Worm (Caenorhabditis elegans) whole organism, L3 larva: Measurements from ENCODE around the gene col-115.

Source experiments
- ZK546.5 ChIP-seq: sonication (generic microtip); optimal IDR thresholded peaks from 2 replicates; lab custom pipeline; 2017; ENCODE audit warnings: missing biosample characterization, missing genetic modification characterization
- aly-2 ChIP-seq: fragments of 150-350 bp; optimal IDR thresholded peaks from 2 replicates; lab custom pipeline; 2014; ENCODE audit warnings: missing biosample characterization, missing genetic modification characterization
- ceh-16 ChIP-seq: sonication (generic microtip); optimal IDR thresholded peaks from 2 replicates; lab custom pipeline; 2017; ENCODE audit warnings: missing biosample characterization, missing genetic modification characterization
- ceh-28 ChIP-seq: fragments of 150-350 bp; optimal IDR thresholded peaks from 2 replicates; lab custom pipeline; 2014; ENCODE audit warnings: missing biosample characterization, missing genetic modification reagents, missing genetic modification characterization
- ceh-82 ChIP-seq: fragments of 150-350 bp; optimal IDR thresholded peaks from 2 replicates; lab custom pipeline; 2014; ENCODE audit warnings: missing biosample characterization, missing genetic modification characterization
- ceh-9 ChIP-seq: sonication (generic microtip); optimal IDR thresholded peaks from 2 replicates; lab custom pipeline; 2018; ENCODE audit warnings: missing biosample characterization, missing genetic modification characterization
- daf-12 ChIP-seq: fragments of 150-350 bp; optimal IDR thresholded peaks from 2 replicates; lab custom pipeline; 2014; ENCODE audit warnings: missing biosample characterization, missing genetic modification reagents, missing genetic modification characterization
- egl-27 ChIP-seq: sonication (generic microtip); optimal IDR thresholded peaks from 4 replicates; lab custom pipeline; 2017; ENCODE audit warnings: missing biosample characterization, missing genetic modification reagents, missing genetic modification characterization
- egl-5 ChIP-seq: fragments of 150-350 bp; optimal IDR thresholded peaks from 2 replicates; lab custom pipeline; 2017; ENCODE audit warnings: missing biosample characterization, missing genetic modification reagents, missing genetic modification characterization, inconsistent platforms
- elt-1 ChIP-seq: fragments of 150-350 bp; optimal IDR thresholded peaks from 2 replicates; lab custom pipeline; 2014; ENCODE audit warnings: missing biosample characterization, missing genetic modification characterization
- elt-2 ChIP-seq: sonication (generic microtip); optimal IDR thresholded peaks from 2 replicates; lab custom pipeline; 2016; ENCODE audit warnings: missing genetic modification reagents, mild to moderate bottlenecking, missing genetic modification characterization, missing compliant biosample characterization
- elt-3 ChIP-seq, 3 experiments: fragments of 150-350 bp in 1 of 3; sonication (generic microtip) in 2 of 3; optimal IDR thresholded peaks; 2 replicates in 2 of 3; 4 replicates in 1 of 3; lab custom pipeline; 2014 to 2017; ENCODE audit warnings: missing biosample characterization in 3 of 3, missing genetic modification characterization in 3 of 3
- eor-1 ChIP-seq, 2 experiments: fragments of 150-350 bp; optimal IDR thresholded peaks; 2 replicates each; lab custom pipeline; 2014 to 2018; ENCODE audit warnings: missing biosample characterization in 2 of 2, missing genetic modification characterization in 2 of 2
- fkh-10 ChIP-seq: sonication (generic microtip); optimal IDR thresholded peaks from 2 replicates; lab custom pipeline; 2017; ENCODE audit warnings: missing biosample characterization, missing genetic modification reagents, missing genetic modification characterization
- fkh-2 ChIP-seq: fragments of 150-350 bp; optimal IDR thresholded peaks from 2 replicates; lab custom pipeline; 2014; ENCODE audit warnings: missing biosample characterization, missing genetic modification reagents, missing genetic modification characterization
- lin-39 ChIP-seq: fragments of 150-350 bp; optimal IDR thresholded peaks from 2 replicates; lab custom pipeline; 2018; ENCODE audit warnings: missing biosample characterization, missing genetic modification reagents, missing genetic modification characterization
- lsy-12 ChIP-seq: sonication (generic microtip); optimal IDR thresholded peaks from 2 replicates; lab custom pipeline; 2016; ENCODE audit warnings: mild to moderate bottlenecking, missing genetic modification characterization, missing compliant biosample characterization
- mdl-1 ChIP-seq: fragments of 150-350 bp; optimal IDR thresholded peaks from 2 replicates; lab custom pipeline; 2014; ENCODE audit warnings: missing biosample characterization, missing genetic modification characterization
- nfya-1 ChIP-seq: sonication (generic microtip); optimal IDR thresholded peaks from 2 replicates; lab custom pipeline; 2017; ENCODE audit warnings: missing genetic modification characterization, mild to moderate bottlenecking, missing compliant biosample characterization, antibody characterized with exemption, moderate library complexity; ENCODE audit not compliant: insufficient read depth
- nhr-11 ChIP-seq: fragments of 150-350 bp; optimal IDR thresholded peaks from 2 replicates; lab custom pipeline; 2014; ENCODE audit warnings: missing biosample characterization, missing genetic modification characterization
- nhr-23 ChIP-seq: fragments of 150-350 bp; optimal IDR thresholded peaks from 2 replicates; lab custom pipeline; 2014; ENCODE audit warnings: missing biosample characterization, missing genetic modification reagents, missing genetic modification characterization
- nhr-237 ChIP-seq: fragments of 150-350 bp; optimal IDR thresholded peaks from 2 replicates; lab custom pipeline; 2014; ENCODE audit warnings: missing biosample characterization, missing genetic modification characterization
- nhr-25 ChIP-seq: sonication (generic microtip); optimal IDR thresholded peaks from 2 replicates; lab custom pipeline; 2017; ENCODE audit warnings: missing biosample characterization, missing genetic modification characterization
- nhr-43 ChIP-seq: sonication (generic microtip); optimal IDR thresholded peaks from 2 replicates; lab custom pipeline; 2016; ENCODE audit warnings: mild to moderate bottlenecking, missing genetic modification characterization, missing compliant biosample characterization; ENCODE audit not compliant: poor library complexity, severe bottlenecking
- nhr-67 ChIP-seq: fragments of 150-350 bp; optimal IDR thresholded peaks from 2 replicates; lab custom pipeline; 2014; ENCODE audit warnings: missing biosample characterization, missing genetic modification characterization
- nhr-76 ChIP-seq: fragments of 150-350 bp; sonication (generic microtip); optimal IDR thresholded peaks from 5 replicates; lab custom pipeline; 2014; ENCODE audit warnings: missing biosample characterization, missing genetic modification characterization
- nhr-77 ChIP-seq: fragments of 150-350 bp; optimal IDR thresholded peaks from 2 replicates; lab custom pipeline; 2014; ENCODE audit warnings: missing biosample characterization, missing genetic modification characterization
- pha-4 ChIP-seq: fragments of 150-350 bp; optimal IDR thresholded peaks from 2 replicates; lab custom pipeline; 2014; ENCODE audit warnings: missing biosample characterization, missing genetic modification reagents, missing genetic modification characterization
- pqm-1 ChIP-seq: fragments of 150-350 bp; optimal IDR thresholded peaks from 2 replicates; lab custom pipeline; 2017; ENCODE audit warnings: missing biosample characterization, missing genetic modification characterization, inconsistent platforms
- snpc-4 ChIP-seq: fragments of 150-350 bp; optimal IDR thresholded peaks from 2 replicates; lab custom pipeline; 2014; ENCODE audit warnings: missing biosample characterization, missing genetic modification characterization
- unc-39 ChIP-seq: sonication (generic microtip); optimal IDR thresholded peaks from 4 replicates; lab custom pipeline; 2017; ENCODE audit warnings: missing biosample characterization, missing genetic modification characterization
- unc-62 ChIP-seq: fragments of 150-350 bp; sonication (generic microtip); optimal IDR thresholded peaks from 4 replicates; lab custom pipeline; 2014; ENCODE audit warnings: missing biosample characterization, missing genetic modification reagents, missing genetic modification characterization
- zag-1 ChIP-seq: fragments of 150-350 bp; optimal IDR thresholded peaks from 2 replicates; lab custom pipeline; 2014; ENCODE audit warnings: missing biosample characterization, missing genetic modification characterization
- ztf-4 ChIP-seq: fragments of 150-350 bp; optimal IDR thresholded peaks from 2 replicates; lab custom pipeline; 2014; ENCODE audit warnings: missing biosample characterization, missing genetic modification characterization

col-115 gene

ce11 chrIV:7988385-7988784 is at the start of gene col-115:
TSS of gene col-115 (plus strand) at chrIV:7988685.
- TF ChIP-seq elt-2 (tag; lab: Kevin White, UChicago), result no peak
- TF ChIP-seq snpc-4 (tag; lab: Kevin White, UChicago), result no peak
- no peak for TF ChIP-seq egl-27 (tag; lab: Kevin White, UChicago)
- no peak for TF ChIP-seq fkh-2 (tag; lab: Kevin White, UChicago)
- no peak for TF ChIP-seq pqm-1 (tag; lab: Kevin White, UChicago)
- TF ChIP-seq egl-5 (tag; lab: Kevin White, UChicago), result no peak
- no peak for TF ChIP-seq aly-2 (tag; lab: Kevin White, UChicago)
- no peak for TF ChIP-seq nhr-77 (tag; lab: Kevin White, UChicago)

ce11 chrIV:7938834-7939233 is 49.7 kb upstream of the col-115 start, which contains the start of gene F20D12.7:
TSS of gene F20D12.7 (minus strand) at chrIV:7938934.
- no peak for TF ChIP-seq mdl-1 (tag; lab: Kevin White, UChicago)
- TF ChIP-seq nhr-76 (tag; lab: Kevin White, UChicago), result no peak
- no peak for TF ChIP-seq elt-2 (tag; lab: Kevin White, UChicago)
- no peak for TF ChIP-seq nhr-237
- no peak for TF ChIP-seq pqm-1 (tag; lab: Kevin White, UChicago)
- no peak for TF ChIP-seq zag-1 (tag; lab: Kevin White, UChicago)
- no peak for TF ChIP-seq nhr-23 (tag; lab: Kevin White, UChicago)
- no peak for TF ChIP-seq elt-1
- TF ChIP-seq nhr-43 (tag; lab: Kevin White, UChicago), result no peak
- no peak for TF ChIP-seq unc-62 (GFP tag; lab: Kevin White, UChicago)
- no peak for TF ChIP-seq pha-4 (tag; lab: Kevin White, UChicago)
- no peak for TF ChIP-seq ZK546.5
- TF ChIP-seq ceh-82 (tag; lab: Kevin White, UChicago), result no peak
- TF ChIP-seq unc-39 (tag; lab: Kevin White, UChicago), result no peak
- TF ChIP-seq nhr-25 (tag; lab: Kevin White, UChicago), result no peak

ce11 chrIV:7940919-7941318 is 47.6 kb upstream of the col-115 start, which contains the start of gene exc-9:
TSS of gene exc-9 (minus strand) at chrIV:7941019.
- no peak for TF ChIP-seq daf-12 (tag; lab: Kevin White, UChicago)
- TF ChIP-seq elt-2 (tag; lab: Kevin White, UChicago), result no peak
- TF ChIP-seq eor-1 (tag; optimal IDR thresholded peaks at IDR 0.05; lab: Kevin White, UChicago), result no peak
- no peak for TF ChIP-seq nhr-76 (tag; lab: Kevin White, UChicago)
- no peak for TF ChIP-seq ztf-4 (tag; lab: Kevin White, UChicago)
- no peak for TF ChIP-seq nhr-67 (tag; lab: Kevin White, UChicago)
- TF ChIP-seq, all 47 proteins: peak for 0

- TF ChIP-seq nhr-76 (tag; lab: Kevin White, UChicago) (no peak), ceh-16 (tag; lab: Kevin White, UChicago) (no peak), nfya-1 (peak; percentile 33), mdl-1 (tag; lab: Kevin White, UChicago) (no peak), lin-39 (peak; percentile 19), nhr-23 (tag; lab: Kevin White, UChicago) (peak; percentile 9), nhr-25 (tag; lab: Kevin White, UChicago) (peak; percentile 76), fkh-2 (tag; lab: Kevin White, UChicago) (no peak)
Observed at ce11 chrIV:7943272-7943671, 45.2 kb upstream of the col-115 start.

- no peak for TF ChIP-seq nhr-11 (tag; lab: Kevin White, UChicago)
- TF ChIP-seq fkh-10 (GFP tag; lab: Kevin White, UChicago), result no peak
- no peak for TF ChIP-seq eor-1 (tag; optimal IDR thresholded peaks at IDR 0.05; lab: Kevin White, UChicago)
- no peak for TF ChIP-seq nhr-25 (tag; lab: Kevin White, UChicago)
- no peak for TF ChIP-seq nfya-1
- TF ChIP-seq ceh-9 (tag; lab: Kevin White, UChicago), result no peak
- no peak for TF ChIP-seq unc-62 (GFP tag; lab: Kevin White, UChicago)
- TF ChIP-seq lsy-12, result no peak
- TF ChIP-seq zag-1 (tag; lab: Kevin White, UChicago), result no peak
- TF ChIP-seq nhr-76 (tag; lab: Kevin White, UChicago), result no peak
- no peak for TF ChIP-seq elt-3 (tag; optimal IDR thresholded peaks at IDR 0.05; lab: Kevin White, UChicago)
- TF ChIP-seq unc-39 (tag; lab: Kevin White, UChicago), result no peak
- no peak for TF ChIP-seq ceh-82 (tag; lab: Kevin White, UChicago)
- no peak for TF ChIP-seq ceh-28 (tag; lab: Kevin White, UChicago)
Observed at ce11 chrIV:7946457-7946856, 42.0 kb upstream of the col-115 start, which contains the start of gene czw-1. TSS of gene czw-1 (minus strand) at chrIV:7946825.
